Fruit fly (Drosophila melanogaster): ENCODE measurements around the gene CG15894.

- TF ChIP-seq EcR (GFP tag; optimal IDR thresholded peaks at IDR 0.05): no peak
- TF ChIP-seq psq (optimal IDR thresholded peaks at IDR 0.05): no peak
These were observed 63.8 kb downstream of the CG15894 start, which contains the start of gene PpV for dm6 chrX:6372769-6373197.
